Fruit fly (Drosophila melanogaster) whole organism, wandering third instar larva: ENCODE results near the gene ppk.

Source experiments
- CG32264 ChIP-seq: fragments of 200-800 bp; sonication (Bioruptor generic); optimal IDR thresholded peaks from 2 replicates; lab custom pipeline; 2016; ENCODE audit warnings: missing biosample characterization, missing genetic modification characterization
- CG9705 ChIP-seq: fragments of 200-800 bp; sonication (Bioruptor generic); optimal IDR thresholded peaks from 2 replicates; lab custom pipeline; 2018; ENCODE audit warnings: missing biosample characterization, mild to moderate bottlenecking, missing genetic modification characterization
- CrebA ChIP-seq: fragments of 200-800 bp; sonication (Bioruptor generic); optimal IDR thresholded peaks from 2 replicates; lab custom pipeline; 2016; ENCODE audit warnings: missing biosample characterization, mild to moderate bottlenecking, missing genetic modification characterization, borderline replicate concordance
- Dfd ChIP-seq: fragments of >200 bp; optimal IDR thresholded peaks from 2 replicates; lab custom pipeline; 2017; ENCODE audit warnings: missing biosample characterization, missing genetic modification characterization
- Dif ChIP-seq: fragments of 200-275, 200-300 bp; sonication (Bioruptor generic); optimal IDR thresholded peaks from 2 replicates; lab custom pipeline; 2018; ENCODE audit warnings: missing biosample characterization, missing genetic modification characterization; ENCODE audit not compliant: partially characterized antibody
- GATAd ChIP-seq: sonication (Bioruptor generic); optimal IDR thresholded peaks from 2 replicates; lab custom pipeline; 2016; ENCODE audit warnings: missing biosample characterization, missing genetic modification characterization
- HLH106 ChIP-seq: fragments of 200-800 bp; optimal IDR thresholded peaks from 3 replicates; lab custom pipeline; 2019; ENCODE audit warnings: missing biosample characterization, mild to moderate bottlenecking, missing genetic modification characterization, moderate library complexity
- Hnf4 ChIP-seq: fragments of 200-800 bp; sonication (Bioruptor generic); optimal IDR thresholded peaks from 2 replicates; lab custom pipeline; 2016; ENCODE audit warnings: missing biosample characterization, mild to moderate bottlenecking, missing genetic modification characterization
- Hr78 ChIP-seq: fragments of >200 bp; optimal IDR thresholded peaks from 2 replicates; lab custom pipeline; 2017; ENCODE audit warnings: missing biosample characterization, missing genetic modification characterization
- Jra ChIP-seq: sonication (Bioruptor generic); optimal IDR thresholded peaks from 2 replicates; lab custom pipeline; 2016; ENCODE audit warnings: missing biosample characterization, missing genetic modification characterization
- Mio ChIP-seq: sonication (Bioruptor generic); optimal IDR thresholded peaks from 2 replicates; lab custom pipeline; 2016; ENCODE audit warnings: missing biosample characterization, missing genetic modification characterization
- Myc ChIP-seq: fragments of >200 bp; optimal IDR thresholded peaks from 2 replicates; lab custom pipeline; 2017
- N ChIP-seq: fragments of >200 bp; optimal IDR thresholded peaks from 2 replicates; lab custom pipeline; 2018; ENCODE audit warnings: missing biosample characterization, missing external identifiers, missing genetic modification characterization
- Rel ChIP-seq, 2 experiments: fragments of 200-800 bp; sonication (Bioruptor generic) in 1 of 2; optimal IDR thresholded peaks; 2 replicates in 1 of 2; 3 replicates in 1 of 2; lab custom pipeline; 2016 to 2019; ENCODE audit warnings: mild to moderate bottlenecking in 2 of 2, missing biosample characterization in 2 of 2, missing genetic modification characterization in 2 of 2, moderate library complexity in 1 of 2
- Sp1 ChIP-seq: fragments of 200-800 bp; sonication (Bioruptor generic); optimal IDR thresholded peaks from 3 replicates; lab custom pipeline; 2019; ENCODE audit warnings: missing biosample characterization, mild to moderate bottlenecking, missing genetic modification characterization, moderate library complexity
- Vsx2 ChIP-seq: fragments of 200-300, 225-300 bp; sonication (Bioruptor generic); optimal IDR thresholded peaks from 2 replicates; lab custom pipeline; 2018; ENCODE audit warnings: missing biosample characterization, missing genetic modification characterization; ENCODE audit not compliant: partially characterized antibody
- brk ChIP-seq: fragments of 200-800 bp; sonication (Bioruptor generic); optimal IDR thresholded peaks from 2 replicates; lab custom pipeline; 2016; ENCODE audit warnings: missing biosample characterization, mild to moderate bottlenecking, missing genetic modification characterization
- dl ChIP-seq, 2 experiments: fragments of 175-275, 200-275 bp in 1 of 2; fragments of 200-275 bp in 1 of 2; sonication (Bioruptor generic); optimal IDR thresholded peaks; lab custom pipeline; 2018; ENCODE audit warnings: mild to moderate bottlenecking in 2 of 2, missing biosample characterization in 2 of 2, missing genetic modification characterization in 2 of 2, moderate library complexity in 2 of 2; ENCODE audit not compliant: partially characterized antibody in 2 of 2, insufficient read depth in 1 of 2
- dmrt93B ChIP-seq: fragments of 200-800 bp; sonication (Bioruptor generic); optimal IDR thresholded peaks from 2 replicates; lab custom pipeline; 2018; ENCODE audit warnings: missing biosample characterization, mild to moderate bottlenecking, missing genetic modification characterization
- dsf ChIP-seq: sonication (Bioruptor generic); optimal IDR thresholded peaks from 2 replicates; lab custom pipeline; 2016; ENCODE audit warnings: missing biosample characterization, missing genetic modification characterization, borderline replicate concordance
- foxo ChIP-seq, 2 experiments: fragments of 200-800 bp; sonication (Bioruptor generic); optimal IDR thresholded peaks; 2 replicates in 1 of 2; 3 replicates in 1 of 2; lab custom pipeline; 2016 to 2017; ENCODE audit warnings: missing biosample characterization in 2 of 2, missing genetic modification characterization in 2 of 2
- fru ChIP-seq: fragments of 200-800 bp; sonication (Bioruptor generic); optimal IDR thresholded peaks from 3 replicates; lab custom pipeline; 2016; ENCODE audit warnings: missing biosample characterization, mild to moderate bottlenecking, missing genetic modification characterization
- h ChIP-seq: fragments of 200-800 bp; sonication (Bioruptor generic); optimal IDR thresholded peaks from 3 replicates; lab custom pipeline; 2016; ENCODE audit warnings: missing biosample characterization, mild to moderate bottlenecking, missing genetic modification characterization
- lola ChIP-seq: fragments of >200 bp; optimal IDR thresholded peaks from 2 replicates; lab custom pipeline; 2017; ENCODE audit warnings: missing biosample characterization, missing genetic modification characterization
- pan ChIP-seq: fragments of >200 bp; optimal IDR thresholded peaks from 2 replicates; lab custom pipeline; 2017
- psq ChIP-seq: fragments of 200-800 bp; sonication (Bioruptor generic); optimal IDR thresholded peaks from 3 replicates; lab custom pipeline; 2017; ENCODE audit warnings: missing biosample characterization, mild to moderate bottlenecking, missing genetic modification characterization, moderate library complexity
- sage ChIP-seq: fragments of 200-800 bp; sonication (Bioruptor generic); optimal IDR thresholded peaks from 2 replicates; lab custom pipeline; 2016; ENCODE audit warnings: missing biosample characterization, mild to moderate bottlenecking, missing genetic modification characterization
- sv ChIP-seq: fragments of 200-800 bp; sonication (Bioruptor generic); optimal IDR thresholded peaks from 3 replicates; lab custom pipeline; 2016; ENCODE audit warnings: missing biosample characterization, missing genetic modification characterization
- usp ChIP-seq: fragments of >200 bp; optimal IDR thresholded peaks from 2 replicates; lab custom pipeline; 2017; ENCODE audit warnings: missing biosample characterization, missing genetic modification characterization
- woc ChIP-seq: sonication (Bioruptor generic); optimal IDR thresholded peaks from 2 replicates; lab custom pipeline; 2016; ENCODE audit warnings: missing biosample characterization, mild to moderate bottlenecking, missing genetic modification characterization

Gene ppk

DNA sequence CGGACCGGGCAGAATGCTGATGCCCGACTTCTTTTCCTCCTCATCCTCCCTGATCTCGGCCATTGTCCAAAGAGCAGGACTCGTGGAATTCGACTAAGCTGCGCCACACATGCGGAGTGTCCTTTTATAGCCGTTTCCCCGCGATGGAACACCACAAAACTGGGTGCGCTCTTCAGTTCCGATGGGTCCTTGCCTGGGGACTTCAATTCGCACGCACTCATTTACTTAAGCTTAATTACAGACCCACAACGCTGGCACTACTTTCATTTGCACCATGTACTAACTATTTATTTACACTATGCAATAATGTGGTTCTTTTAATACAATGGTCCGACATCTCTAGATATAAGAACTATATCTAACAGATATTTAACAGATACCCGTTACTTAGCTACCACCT, at the start of gene ppk:
Gene ppk (minus strand): TSS at position 101 of the 400 bp plus-strand sequence.
- no peak for TF ChIP-seq lola (GFP tag; lab: Kevin White, UChicago)
- no peak for TF ChIP-seq Dfd (GFP tag; lab: Kevin White, UChicago)
- no peak for TF ChIP-seq CG9705 (GFP tag; lab: Kevin White, UChicago)
- no peak for TF ChIP-seq fru (GFP tag; lab: Kevin White, UChicago)
- no peak for TF ChIP-seq pan
- no peak for TF ChIP-seq dsf (GFP tag; lab: Kevin White, UChicago)
- no peak for TF ChIP-seq sv (GFP tag; lab: Kevin White, UChicago)
- no peak for TF ChIP-seq usp (GFP tag; lab: Kevin White, UChicago)
- TF ChIP-seq dmrt93B (GFP tag; lab: Kevin White, UChicago): no peak
- TF ChIP-seq woc: no peak
- TF ChIP-seq dl (GFP tag; optimal IDR thresholded peaks at IDR 0.05; lab: Kevin White, UChicago; ENCODE audit: insufficient read depth in 1 of 2, partially characterized antibody in 2 of 2): no peak

DNA sequence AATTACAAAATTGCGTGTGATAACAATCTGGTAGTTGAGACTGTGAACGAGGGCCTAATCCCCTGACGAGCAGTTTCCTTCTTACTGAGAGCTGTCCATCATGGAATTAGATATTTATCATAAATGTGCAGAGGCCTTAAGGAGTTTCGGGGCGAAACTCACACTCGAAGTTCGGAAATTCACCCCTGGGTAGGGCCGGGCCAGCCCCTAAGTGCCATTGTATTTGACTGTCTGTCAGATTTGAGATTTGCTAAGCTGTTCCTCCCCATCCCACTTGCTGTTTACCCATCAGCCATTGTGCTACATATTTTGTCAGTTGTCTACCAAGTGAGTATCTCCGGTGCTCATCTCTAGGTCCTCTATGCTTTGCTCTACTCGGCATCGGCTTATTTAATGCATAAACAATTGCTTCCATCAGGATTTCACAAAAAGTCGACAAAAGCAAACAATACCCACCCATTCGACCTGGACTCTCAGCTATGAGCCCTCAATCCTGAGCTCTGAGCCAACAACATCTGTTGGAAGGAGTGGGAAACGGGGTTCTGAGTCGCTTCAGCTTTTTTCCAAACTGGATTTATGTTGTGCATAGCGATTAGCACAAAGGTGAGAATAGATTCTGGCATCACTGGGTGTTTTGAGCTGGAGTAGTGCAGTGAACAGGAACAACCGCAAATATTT, 49.3 kb upstream of the ppk start:
- no peak for TF ChIP-seq lola (GFP tag; lab: Kevin White, UChicago)
- no peak for TF ChIP-seq Mio
- TF ChIP-seq dsf (GFP tag; lab: Kevin White, UChicago): no peak
- no peak for TF ChIP-seq N
- no peak for TF ChIP-seq HLH106

DNA sequence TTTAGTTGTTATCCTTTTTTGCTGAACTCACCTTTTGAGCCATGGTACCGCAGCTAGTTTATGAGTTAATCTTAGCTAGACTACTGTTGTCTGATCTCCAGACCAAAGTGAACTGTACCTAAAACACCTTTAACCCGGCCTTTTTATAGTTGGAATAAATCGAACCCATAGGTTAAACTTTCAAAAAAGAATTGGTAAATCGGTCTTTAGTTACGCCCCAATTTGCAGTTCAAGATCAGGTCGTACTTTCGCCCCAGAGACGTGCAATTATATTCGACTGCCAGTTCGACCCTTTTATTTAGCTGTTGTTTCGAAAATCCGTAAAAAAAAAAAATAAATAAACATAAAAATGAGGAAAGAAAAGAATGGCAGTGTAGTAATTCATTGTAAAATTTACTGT, 44.1 kb upstream of the ppk start, which contains the start of gene Cpr35B:
Gene Cpr35B (minus strand): TSS at position 101 of the 400 bp plus-strand sequence.
- no peak for TF ChIP-seq Vsx2 (GFP tag; lab: Kevin White, UChicago)
- TF ChIP-seq, all 38 proteins: peak for 0

- no peak for TF ChIP-seq brk (GFP tag; lab: Kevin White, UChicago)
These were observed 41.3 kb upstream of the ppk start for dm6 chr2L:14422029-14422831.

DNA sequence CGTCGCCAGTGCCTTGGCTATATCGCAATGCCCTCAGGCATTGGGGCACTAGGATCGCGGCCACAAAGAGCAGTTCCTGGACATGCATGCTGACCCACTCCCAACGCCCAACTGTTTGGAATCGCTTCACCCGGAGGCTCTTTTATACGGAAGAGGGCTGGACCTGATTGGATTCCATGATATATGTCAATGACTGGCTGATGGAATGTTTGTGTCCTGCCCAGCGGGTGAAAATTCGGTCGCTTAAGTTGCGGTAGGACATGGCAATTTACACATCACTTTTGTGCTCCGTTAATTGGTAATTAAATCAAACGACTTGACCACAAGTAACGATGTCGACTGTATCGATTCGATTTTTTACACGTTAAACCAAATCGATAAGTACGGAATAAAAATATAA, 36.3 kb upstream of the ppk start, which contains the start of gene Pburs:
Gene Pburs (minus strand): TSS at position 101 of the 400 bp plus-strand sequence.
- no peak for TF ChIP-seq CG9705 (GFP tag; lab: Kevin White, UChicago)
- no peak for TF ChIP-seq Jra
- TF ChIP-seq dl (GFP tag; optimal IDR thresholded peaks at IDR 0.05; lab: Kevin White, UChicago; ENCODE audit: insufficient read depth in 1 of 2, partially characterized antibody in 2 of 2): no peak
- TF ChIP-seq Myc (lab: Kevin White, UChicago): no peak
- no peak for TF ChIP-seq Sp1 (GFP tag; lab: Kevin White, UChicago)
- TF ChIP-seq N: no peak
- no peak for TF ChIP-seq Hr78 (GFP tag; lab: Kevin White, UChicago)
- no peak for TF ChIP-seq Rel (GFP tag; optimal IDR thresholded peaks at IDR 0.05; lab: Kevin White, UChicago)
- TF ChIP-seq Rel (tag; optimal IDR thresholded peaks at IDR 0.05; lab: Kevin White, UChicago): no peak
- no peak for TF ChIP-seq pan
- TF ChIP-seq brk (GFP tag; lab: Kevin White, UChicago): no peak
- TF ChIP-seq Hnf4 (GFP tag; lab: Kevin White, UChicago): no peak
- no peak for TF ChIP-seq sage
- TF ChIP-seq lola (GFP tag; lab: Kevin White, UChicago): no peak
- TF ChIP-seq sv (GFP tag; lab: Kevin White, UChicago): no peak
- TF ChIP-seq CrebA (GFP tag; lab: Kevin White, UChicago): no peak
- TF ChIP-seq Dfd (GFP tag; lab: Kevin White, UChicago): no peak
- no peak for TF ChIP-seq Mio
- TF ChIP-seq HLH106: no peak
- TF ChIP-seq dsf (GFP tag; lab: Kevin White, UChicago): no peak
- no peak for TF ChIP-seq GATAd (GFP tag; lab: Kevin White, UChicago)

- TF ChIP-seq Myc (lab: Kevin White, UChicago): no peak
- TF ChIP-seq dl (GFP tag; optimal IDR thresholded peaks at IDR 0.05; lab: Kevin White, UChicago; ENCODE audit: insufficient read depth in 1 of 2, partially characterized antibody in 2 of 2): no peak
- no peak for TF ChIP-seq usp (GFP tag; lab: Kevin White, UChicago)
- no peak for TF ChIP-seq CG32264 (GFP tag; lab: Kevin White, UChicago)
- no peak for TF ChIP-seq GATAd (GFP tag; lab: Kevin White, UChicago)
- TF ChIP-seq Mio: no peak
- TF ChIP-seq Dif (GFP tag; lab: Kevin White, UChicago): no peak
- TF ChIP-seq pan: no peak
- TF ChIP-seq fru (GFP tag; lab: Kevin White, UChicago): no peak
- TF ChIP-seq Rel (GFP tag; optimal IDR thresholded peaks at IDR 0.05; lab: Kevin White, UChicago): no peak
- no peak for TF ChIP-seq Rel (tag; optimal IDR thresholded peaks at IDR 0.05; lab: Kevin White, UChicago)
- no peak for TF ChIP-seq N
- TF ChIP-seq Hnf4 (GFP tag; lab: Kevin White, UChicago): no peak
- TF ChIP-seq lola (GFP tag; lab: Kevin White, UChicago): no peak
- TF ChIP-seq foxo (GFP tag; optimal IDR thresholded peaks at IDR 0.05; lab: Kevin White, UChicago): no peak
- no peak for TF ChIP-seq psq (GFP tag; lab: Kevin White, UChicago)
- no peak for TF ChIP-seq h (GFP tag; lab: Kevin White, UChicago)
These were observed 33.4 kb upstream of the ppk start for dm6 chr2L:14414291-14414893.
